Worm (Caenorhabditis elegans) whole organism, late embryonic: ENCODE results near the gene srh-141.

ENCODE experiments used
- ceh-31 ChIP-seq: sonication (generic microtip); optimal IDR thresholded peaks from 2 replicates; lab custom pipeline; 2016; ENCODE audit warnings: missing genetic modification characterization, missing compliant biosample characterization
- ceh-9 ChIP-seq: sonication (generic microtip); optimal IDR thresholded peaks from 2 replicates; lab custom pipeline; 2016; ENCODE audit warnings: mild to moderate bottlenecking, missing genetic modification characterization, inconsistent platforms, missing compliant biosample characterization
- fkh-10 ChIP-seq: fragments of 150-350 bp; optimal IDR thresholded peaks from 2 replicates; lab custom pipeline; 2014; ENCODE audit warnings: missing biosample characterization, missing genetic modification reagents, missing genetic modification characterization
- hlh-8 ChIP-seq: sonication (generic microtip); optimal IDR thresholded peaks from 2 replicates; lab custom pipeline; 2016; ENCODE audit warnings: missing genotype, missing genetic modification characterization, missing compliant biosample characterization
- mec-3 ChIP-seq: sonication (generic microtip); optimal IDR thresholded peaks from 2 replicates; lab custom pipeline; 2016; ENCODE audit warnings: borderline replicate concordance, missing genetic modification characterization, missing compliant biosample characterization
- nfya-1 ChIP-seq: sonication (generic microtip); optimal IDR thresholded peaks from 2 replicates; lab custom pipeline; 2017; ENCODE audit warnings: missing genetic modification characterization, mild to moderate bottlenecking, missing compliant biosample characterization, antibody characterized with exemption, moderate library complexity
- unc-3 ChIP-seq, 2 experiments: fragments of 200-800 bp in 1 of 2; sonication (Bioruptor generic) in 1 of 2; sonication (generic microtip) in 1 of 2; conservative IDR thresholded peaks in 1 of 2; optimal IDR thresholded peaks in 1 of 2; 2 replicates each; pipeline versions ENCODE4 v1.3.6 to Lab custom; 2016 to 2022; ENCODE audit warnings: missing compliant biosample characterization in 2 of 2, missing genetic modification characterization in 2 of 2, missing genetic modification reagents in 1 of 2

ce11 chrV:16401519-16401918, 42.2 kb upstream of the srh-141 start, which contains the start of gene F13A7.14:
- TF ChIP-seq mec-3 (tag; lab: Kevin White, UChicago) (peak; percentile 72), unc-3 (GFP tag; conservative IDR thresholded peaks at IDR 0.05; lab: Robert Waterston, UW) (no peak), unc-3 (tag; optimal IDR thresholded peaks at IDR 0.05; lab: Kevin White, UChicago) (no peak), nfya-1 (tag; lab: Kevin White, UChicago) (peak; percentile 31), ceh-31 (tag; lab: Kevin White, UChicago) (peak; percentile 93), fkh-10 (no peak), hlh-8 (tag; lab: Kevin White, UChicago) (peak; percentile 64), ceh-9 (tag; lab: Kevin White, UChicago) (no peak)
